Fruit fly (Drosophila melanogaster): Measurements from ENCODE around the gene CG10298.

dm6 chr3R:6342702-6343101 lies at the start of gene CG10298:
- no peak for TF ChIP-seq insv (optimal IDR thresholded peaks at IDR 0.05)
- TF ChIP-seq Sin3A (optimal IDR thresholded peaks at IDR 0.05) = no peak
- TF ChIP-seq Myc (optimal IDR thresholded peaks at IDR 0.05) = no peak
- no peak for TF ChIP-seq ttk (optimal IDR thresholded peaks at IDR 0.05)
- no peak for TF ChIP-seq h (optimal IDR thresholded peaks at IDR 0.05)
- TF ChIP-seq psq (optimal IDR thresholded peaks at IDR 0.05) = no peak
